Worm (Caenorhabditis elegans): ENCODE results near the gene F54F7.10.

- TF ChIP-seq nfya-1 (tag; optimal IDR thresholded peaks at IDR 0.05; ENCODE audit: insufficient read depth) (no peak), ceh-9 (tag; optimal IDR thresholded peaks at IDR 0.05) (no peak), unc-39 (tag; optimal IDR thresholded peaks at IDR 0.05) (no peak)
Observed at ce11 chrX:11865083-11865482, 1.7 kb downstream of the F54F7.10 start, which contains the start of gene F54F7.6.
